Fruit fly (Drosophila melanogaster) whole organism, wandering third instar larva: Measurements from ENCODE around the gene CG43203.

ENCODE experiments used
- Abd-B ChIP-seq: fragments of >200 bp; optimal IDR thresholded peaks from 2 replicates; lab custom pipeline; 2017; ENCODE audit warnings: missing biosample characterization, missing genetic modification characterization
- CG32264 ChIP-seq: fragments of 200-800 bp; sonication (Bioruptor generic); optimal IDR thresholded peaks from 2 replicates; lab custom pipeline; 2016; ENCODE audit warnings: missing biosample characterization, missing genetic modification characterization
- CrebA ChIP-seq: fragments of 200-800 bp; sonication (Bioruptor generic); optimal IDR thresholded peaks from 2 replicates; lab custom pipeline; 2016; ENCODE audit warnings: missing biosample characterization, mild to moderate bottlenecking, missing genetic modification characterization, borderline replicate concordance
- Dfd ChIP-seq: fragments of >200 bp; optimal IDR thresholded peaks from 2 replicates; lab custom pipeline; 2017; ENCODE audit warnings: missing biosample characterization, missing genetic modification characterization
- Dif ChIP-seq: fragments of 200-275, 200-300 bp; sonication (Bioruptor generic); optimal IDR thresholded peaks from 2 replicates; lab custom pipeline; 2018; ENCODE audit warnings: missing biosample characterization, missing genetic modification characterization; ENCODE audit not compliant: partially characterized antibody
- GATAd ChIP-seq: sonication (Bioruptor generic); optimal IDR thresholded peaks from 2 replicates; lab custom pipeline; 2016; ENCODE audit warnings: missing biosample characterization, missing genetic modification characterization
- HLH106 ChIP-seq: fragments of 200-800 bp; optimal IDR thresholded peaks from 3 replicates; lab custom pipeline; 2019; ENCODE audit warnings: missing biosample characterization, mild to moderate bottlenecking, missing genetic modification characterization, moderate library complexity
- Hr78 ChIP-seq: fragments of >200 bp; optimal IDR thresholded peaks from 2 replicates; lab custom pipeline; 2017; ENCODE audit warnings: missing biosample characterization, missing genetic modification characterization
- Hr83 ChIP-seq: fragments of 200-300 bp; sonication (Bioruptor generic); optimal IDR thresholded peaks from 2 replicates; lab custom pipeline; 2016; ENCODE audit warnings: missing biosample characterization, mild to moderate bottlenecking, missing genetic modification characterization, moderate library complexity; ENCODE audit not compliant: poor library complexity, severe bottlenecking
- Jra ChIP-seq: sonication (Bioruptor generic); optimal IDR thresholded peaks from 2 replicates; lab custom pipeline; 2016; ENCODE audit warnings: missing biosample characterization, missing genetic modification characterization
- Mio ChIP-seq: sonication (Bioruptor generic); optimal IDR thresholded peaks from 2 replicates; lab custom pipeline; 2016; ENCODE audit warnings: missing biosample characterization, missing genetic modification characterization
- Myc ChIP-seq: fragments of >200 bp; optimal IDR thresholded peaks from 2 replicates; lab custom pipeline; 2017
- N ChIP-seq: fragments of >200 bp; optimal IDR thresholded peaks from 2 replicates; lab custom pipeline; 2018; ENCODE audit warnings: missing biosample characterization, missing external identifiers, missing genetic modification characterization
- Rel ChIP-seq, 2 experiments: fragments of 200-800 bp; sonication (Bioruptor generic) in 1 of 2; optimal IDR thresholded peaks; 2 replicates in 1 of 2; 3 replicates in 1 of 2; lab custom pipeline; 2016 to 2019; ENCODE audit warnings: mild to moderate bottlenecking in 2 of 2, missing biosample characterization in 2 of 2, missing genetic modification characterization in 2 of 2, moderate library complexity in 1 of 2
- Vsx2 ChIP-seq: fragments of 200-300, 225-300 bp; sonication (Bioruptor generic); optimal IDR thresholded peaks from 2 replicates; lab custom pipeline; 2018; ENCODE audit warnings: missing biosample characterization, missing genetic modification characterization; ENCODE audit not compliant: partially characterized antibody
- br ChIP-seq: fragments of 200-800 bp; sonication (Bioruptor generic); optimal IDR thresholded peaks from 2 replicates; lab custom pipeline; 2016; ENCODE audit warnings: missing biosample characterization, missing genetic modification characterization
- brk ChIP-seq: fragments of 200-800 bp; sonication (Bioruptor generic); optimal IDR thresholded peaks from 2 replicates; lab custom pipeline; 2016; ENCODE audit warnings: missing biosample characterization, mild to moderate bottlenecking, missing genetic modification characterization
- dl ChIP-seq, 2 experiments: fragments of 175-275, 200-275 bp in 1 of 2; fragments of 200-275 bp in 1 of 2; sonication (Bioruptor generic); optimal IDR thresholded peaks; lab custom pipeline; 2018; ENCODE audit warnings: mild to moderate bottlenecking in 2 of 2, missing biosample characterization in 2 of 2, missing genetic modification characterization in 2 of 2, moderate library complexity in 2 of 2; ENCODE audit not compliant: partially characterized antibody in 2 of 2, insufficient read depth in 1 of 2
- dmrt93B ChIP-seq: fragments of 200-800 bp; sonication (Bioruptor generic); optimal IDR thresholded peaks from 2 replicates; lab custom pipeline; 2018; ENCODE audit warnings: missing biosample characterization, mild to moderate bottlenecking, missing genetic modification characterization
- dsf ChIP-seq: sonication (Bioruptor generic); optimal IDR thresholded peaks from 2 replicates; lab custom pipeline; 2016; ENCODE audit warnings: missing biosample characterization, missing genetic modification characterization, borderline replicate concordance
- foxo ChIP-seq, 2 experiments: fragments of 200-800 bp; sonication (Bioruptor generic); optimal IDR thresholded peaks; 2 replicates in 1 of 2; 3 replicates in 1 of 2; lab custom pipeline; 2016 to 2017; ENCODE audit warnings: missing biosample characterization in 2 of 2, missing genetic modification characterization in 2 of 2
- fru ChIP-seq: fragments of 200-800 bp; sonication (Bioruptor generic); optimal IDR thresholded peaks from 3 replicates; lab custom pipeline; 2016; ENCODE audit warnings: missing biosample characterization, mild to moderate bottlenecking, missing genetic modification characterization
- h ChIP-seq: fragments of 200-800 bp; sonication (Bioruptor generic); optimal IDR thresholded peaks from 3 replicates; lab custom pipeline; 2016; ENCODE audit warnings: missing biosample characterization, mild to moderate bottlenecking, missing genetic modification characterization
- jim ChIP-seq: fragments of 175-275, 200-325 bp; sonication (Bioruptor generic); optimal IDR thresholded peaks from 2 replicates; lab custom pipeline; 2016; ENCODE audit warnings: missing biosample characterization, mild to moderate bottlenecking, missing genetic modification characterization
- lola ChIP-seq: fragments of >200 bp; optimal IDR thresholded peaks from 2 replicates; lab custom pipeline; 2017; ENCODE audit warnings: missing biosample characterization, missing genetic modification characterization
- pan ChIP-seq: fragments of >200 bp; optimal IDR thresholded peaks from 2 replicates; lab custom pipeline; 2017
- psq ChIP-seq: fragments of 200-800 bp; sonication (Bioruptor generic); optimal IDR thresholded peaks from 3 replicates; lab custom pipeline; 2017; ENCODE audit warnings: missing biosample characterization, mild to moderate bottlenecking, missing genetic modification characterization, moderate library complexity
- rgr ChIP-seq: fragments of 200-800 bp; sonication (Bioruptor generic); optimal IDR thresholded peaks from 3 replicates; lab custom pipeline; 2016; ENCODE audit warnings: missing biosample characterization, mild to moderate bottlenecking, missing genetic modification characterization
- sage ChIP-seq: fragments of 200-800 bp; sonication (Bioruptor generic); optimal IDR thresholded peaks from 2 replicates; lab custom pipeline; 2016; ENCODE audit warnings: missing biosample characterization, mild to moderate bottlenecking, missing genetic modification characterization
- sv ChIP-seq: fragments of 200-800 bp; sonication (Bioruptor generic); optimal IDR thresholded peaks from 3 replicates; lab custom pipeline; 2016; ENCODE audit warnings: missing biosample characterization, missing genetic modification characterization
- woc ChIP-seq: sonication (Bioruptor generic); optimal IDR thresholded peaks from 2 replicates; lab custom pipeline; 2016; ENCODE audit warnings: missing biosample characterization, mild to moderate bottlenecking, missing genetic modification characterization

CG43203 gene

dm6 chr3R:19322386-19322785 lies 31.5 kb upstream of the CG43203 start:
- TF ChIP-seq woc (GFP tag; lab: Kevin White, UChicago): no peak
- no peak for TF ChIP-seq pan (lab: Kevin White, UChicago)

- TF ChIP-seq sv (GFP tag; lab: Kevin White, UChicago): no peak
- TF ChIP-seq Dif (GFP tag; lab: Kevin White, UChicago): peak; percentile 36
- TF ChIP-seq Hr78: no peak
- TF ChIP-seq CG32264 (GFP tag; lab: Kevin White, UChicago): no peak
- peak; percentile 16 for TF ChIP-seq brk (GFP tag; lab: Kevin White, UChicago)
Measured at dm6 chr3R:19326043-19326805, 27.6 kb upstream of the CG43203 start, which contains the start of gene Delta. Delta (minus strand) TSS chr3R:19326217.

- TF ChIP-seq Vsx2 (GFP tag; lab: Kevin White, UChicago): peak; percentile 0
- peak; percentile 15 for TF ChIP-seq br
- peak; percentile 73 for TF ChIP-seq psq (GFP tag; lab: Kevin White, UChicago)
- TF ChIP-seq dmrt93B (GFP tag; lab: Kevin White, UChicago): no peak
- peak; percentile 31 for TF ChIP-seq Dfd
- peak; percentile 64 for TF ChIP-seq fru
Measured at dm6 chr3R:19328716-19329115, 25.1 kb upstream of the CG43203 start.

dm6 chr3R:19332052-19332451 lies 21.8 kb upstream of the CG43203 start:
- TF ChIP-seq Jra (GFP tag; lab: Kevin White, UChicago): no peak
- no peak for TF ChIP-seq Vsx2 (GFP tag; lab: Kevin White, UChicago)
- no peak for TF ChIP-seq pan (lab: Kevin White, UChicago)
- no peak for TF ChIP-seq brk (GFP tag; lab: Kevin White, UChicago)
- TF ChIP-seq dmrt93B (GFP tag; lab: Kevin White, UChicago): no peak
- TF ChIP-seq Hr78: no peak
- no peak for TF ChIP-seq GATAd (GFP tag; lab: Kevin White, UChicago)
- TF ChIP-seq Rel (GFP tag; optimal IDR thresholded peaks at IDR 0.05; lab: Kevin White, UChicago): no peak
- no peak for TF ChIP-seq Rel (tag; optimal IDR thresholded peaks at IDR 0.05; lab: Kevin White, UChicago)
- TF ChIP-seq N (GFP tag; lab: Kevin White, UChicago): no peak
- no peak for TF ChIP-seq Hr83 (GFP tag; lab: Kevin White, UChicago)

- TF ChIP-seq dsf (GFP tag; lab: Kevin White, UChicago) (no peak), Abd-B (no peak), brk (GFP tag; lab: Kevin White, UChicago) (no peak), GATAd (GFP tag; lab: Kevin White, UChicago) (no peak), rgr (GFP tag; lab: Kevin White, UChicago) (no peak), br (no peak)
Measured at dm6 chr3R:19332553-19332952, 21.3 kb upstream of the CG43203 start.

- TF ChIP-seq dmrt93B (GFP tag; lab: Kevin White, UChicago): no peak
- TF ChIP-seq sv (GFP tag; lab: Kevin White, UChicago): no peak
- TF ChIP-seq sage (GFP tag; lab: Kevin White, UChicago): no peak
- TF ChIP-seq lola (GFP tag; lab: Kevin White, UChicago): no peak
- TF ChIP-seq dl (GFP tag; optimal IDR thresholded peaks at IDR 0.05; lab: Kevin White, UChicago; ENCODE audit: insufficient read depth in 1 of 2, partially characterized antibody in 2 of 2): no peak
- TF ChIP-seq Dfd: no peak
- TF ChIP-seq foxo (GFP tag; optimal IDR thresholded peaks at IDR 0.05; lab: Kevin White, UChicago): no peak
- TF ChIP-seq psq (GFP tag; lab: Kevin White, UChicago): no peak
Measured at dm6 chr3R:19335482-19335881, 18.4 kb upstream of the CG43203 start.

- no peak for TF ChIP-seq Hr78
- no peak for TF ChIP-seq Dif (GFP tag; lab: Kevin White, UChicago)
- no peak for TF ChIP-seq Rel (GFP tag; optimal IDR thresholded peaks at IDR 0.05; lab: Kevin White, UChicago)
- no peak for TF ChIP-seq Rel (tag; optimal IDR thresholded peaks at IDR 0.05; lab: Kevin White, UChicago)
- no peak for TF ChIP-seq HLH106 (tag; lab: Kevin White, UChicago)
- TF ChIP-seq Dfd: no peak
- no peak for TF ChIP-seq CrebA
- TF ChIP-seq Mio (GFP tag; lab: Kevin White, UChicago): no peak
- no peak for TF ChIP-seq pan (lab: Kevin White, UChicago)
- TF ChIP-seq lola (GFP tag; lab: Kevin White, UChicago): no peak
- no peak for TF ChIP-seq Hr83 (GFP tag; lab: Kevin White, UChicago)
- no peak for TF ChIP-seq Myc (lab: Kevin White, UChicago)
- no peak for TF ChIP-seq sage (GFP tag; lab: Kevin White, UChicago)
- TF ChIP-seq h: no peak
- TF ChIP-seq Vsx2 (GFP tag; lab: Kevin White, UChicago): no peak
- TF ChIP-seq jim (GFP tag; lab: Kevin White, UChicago): no peak
- no peak for TF ChIP-seq dsf (GFP tag; lab: Kevin White, UChicago)
Measured at dm6 chr3R:19339205-19339724, 14.6 kb upstream of the CG43203 start.
